Worm (Caenorhabditis elegans) whole organism, young adult: ENCODE results near the gene mma-1.

Experiments used
- B0019.2 ChIP-seq: fragments of 200-800 bp; sonication (Bioruptor generic); conservative IDR thresholded peaks from 2 replicates; pipeline ENCODE4 v1.3.6; 2022; ENCODE audit warnings: missing genetic modification reagents, missing genetic modification characterization, missing compliant biosample characterization
- B0035.1 ChIP-seq: sonication (generic microtip); optimal IDR thresholded peaks from 2 replicates; lab custom pipeline; 2016; ENCODE audit warnings: missing genetic modification characterization, mild to moderate bottlenecking, missing compliant biosample characterization, missing genotype, missing genetic modification reagents
- B0261.1 ChIP-seq: sonication (generic microtip); optimal IDR thresholded peaks from 2 replicates; lab custom pipeline; 2016; ENCODE audit warnings: mild to moderate bottlenecking, missing genetic modification characterization, moderate library complexity, missing compliant biosample characterization
- B0336.3 ChIP-seq: fragments of 200-800 bp; sonication (Bioruptor generic); IDR thresholded peaks from 2 replicates; pipeline ENCODE4 v1.3.6; 2022; ENCODE audit warnings: missing genetic modification characterization, missing compliant biosample characterization
- C17E4.6 ChIP-seq: fragments of 200-800 bp; sonication (Bioruptor generic); IDR thresholded peaks from 2 replicates; pipeline ENCODE4 v1.3.6; 2022; ENCODE audit warnings: missing genetic modification reagents, missing genetic modification characterization, missing compliant biosample characterization
- F22D6.2 ChIP-seq: sonication (generic microtip); optimal IDR thresholded peaks from 2 replicates; lab custom pipeline; 2016; ENCODE audit warnings: mild to moderate bottlenecking, missing genetic modification characterization, missing compliant biosample characterization
- F39B2.1 ChIP-seq: fragments of 200-800 bp; sonication (Bioruptor generic); IDR thresholded peaks from 2 replicates; pipeline ENCODE4 v1.3.6; 2022; ENCODE audit warnings: missing genetic modification reagents, missing genetic modification characterization, missing compliant biosample characterization
- F49E8.2 ChIP-seq: sonication (generic microtip); optimal IDR thresholded peaks from 3 replicates; lab custom pipeline; 2017; ENCODE audit warnings: missing genetic modification characterization, mild to moderate bottlenecking, missing compliant biosample characterization, antibody characterized with exemption, moderate library complexity; ENCODE audit not compliant: insufficient read depth
- F52B5.7 ChIP-seq: sonication (generic microtip); optimal IDR thresholded peaks from 2 replicates; lab custom pipeline; 2016; ENCODE audit warnings: mild to moderate bottlenecking, missing genetic modification characterization, missing compliant biosample characterization
- F57C9.4 ChIP-seq: sonication (generic microtip); optimal IDR thresholded peaks from 2 replicates; lab custom pipeline; 2017; ENCODE audit warnings: mild to moderate bottlenecking, missing genetic modification characterization, missing compliant biosample characterization
- K11D2.4 ChIP-seq: fragments of 200-800 bp; sonication (Bioruptor generic); IDR thresholded peaks from 2 replicates; pipeline ENCODE4 v1.3.6; 2022; ENCODE audit warnings: missing genetic modification reagents, missing genetic modification characterization, missing compliant biosample characterization
- T07F8.4 ChIP-seq: sonication (generic microtip); optimal IDR thresholded peaks from 2 replicates; lab custom pipeline; 2016; ENCODE audit warnings: mild to moderate bottlenecking, missing genetic modification characterization, moderate library complexity, missing compliant biosample characterization
- Y53F4B.3 ChIP-seq: fragments of 200-800 bp; sonication (Bioruptor generic); IDR thresholded peaks from 2 replicates; pipeline ENCODE4 v1.3.6; 2022; ENCODE audit warnings: missing genetic modification reagents, missing genetic modification characterization, missing compliant biosample characterization
- Y67H2A.10 ChIP-seq: fragments of 200-800 bp; sonication (Bioruptor generic); conservative IDR thresholded peaks from 2 replicates; pipeline ENCODE4 v1.3.6; 2022; ENCODE audit warnings: missing genetic modification reagents, missing genetic modification characterization, missing compliant biosample characterization
- Y79H2A.3 ChIP-seq: fragments of 200-800 bp; sonication (Bioruptor generic); conservative IDR thresholded peaks from 2 replicates; pipeline ENCODE4 v1.3.6; 2022; ENCODE audit warnings: missing genetic modification reagents, missing genetic modification characterization, missing compliant biosample characterization
- aptf-2 ChIP-seq: fragments of 200-800 bp; sonication (Bioruptor generic); conservative IDR thresholded peaks from 2 replicates; pipeline ENCODE4 v1.3.6; 2022; ENCODE audit warnings: missing genetic modification reagents, missing genetic modification characterization, missing compliant biosample characterization
- bed-1 ChIP-seq: fragments of 200-800 bp; sonication (Bioruptor generic); IDR thresholded peaks from 2 replicates; pipeline ENCODE4 v1.3.6; 2022; ENCODE audit warnings: missing genetic modification reagents, missing genetic modification characterization, missing compliant biosample characterization
- cebp-1 ChIP-seq, 2 experiments: fragments of 200-800 bp in 1 of 2; sonication (Bioruptor generic) in 1 of 2; sonication (generic microtip) in 1 of 2; IDR thresholded peaks in 1 of 2; optimal IDR thresholded peaks in 1 of 2; 2 replicates each; pipeline versions ENCODE4 v1.3.6 to Lab custom; 2017 to 2022; ENCODE audit warnings: missing compliant biosample characterization in 2 of 2, missing genetic modification characterization in 2 of 2, mild to moderate bottlenecking in 1 of 2, missing genetic modification reagents in 1 of 2, moderate library complexity in 1 of 2
- ceh-40 ChIP-seq: fragments of 200-800 bp; sonication (Bioruptor generic); IDR thresholded peaks from 2 replicates; pipeline ENCODE4 v1.3.6; 2022; ENCODE audit warnings: missing genetic modification characterization, missing compliant biosample characterization
- efl-1 ChIP-seq: fragments of 150-350 bp; optimal IDR thresholded peaks from 2 replicates; lab custom pipeline; 2014; ENCODE audit warnings: missing biosample characterization, missing genetic modification reagents, missing genetic modification characterization
- egl-18 ChIP-seq: fragments of 200-800 bp; sonication (Bioruptor generic); IDR thresholded peaks from 2 replicates; pipeline ENCODE4 v1.3.6; 2022; ENCODE audit warnings: missing genetic modification reagents, missing genetic modification characterization, missing compliant biosample characterization
- egrh-3 ChIP-seq: fragments of 200-800 bp; sonication (Bioruptor generic); IDR thresholded peaks from 2 replicates; pipeline ENCODE4 v1.3.6; 2022; ENCODE audit warnings: missing genetic modification reagents, missing genetic modification characterization, missing compliant biosample characterization
- gei-17 ChIP-seq: fragments of 200-800 bp; sonication (Bioruptor generic); optimal IDR thresholded peaks from 2 replicates; lab custom pipeline; 2018; ENCODE audit warnings: mild to moderate bottlenecking, missing genetic modification characterization, missing compliant biosample characterization
- hrde-1 ChIP-seq: sonication (generic microtip); optimal IDR thresholded peaks from 2 replicates; lab custom pipeline; 2016; ENCODE audit warnings: missing genetic modification characterization, mild to moderate bottlenecking, missing compliant biosample characterization, moderate library complexity, missing genotype, missing genetic modification reagents, borderline replicate concordance
- let-526 ChIP-seq: fragments of 200-800 bp; sonication (Bioruptor generic); IDR thresholded peaks from 2 replicates; pipeline ENCODE4 v1.3.6; 2022; ENCODE audit warnings: missing genetic modification reagents, missing genetic modification characterization, missing compliant biosample characterization
- lsy-27 ChIP-seq: sonication (generic microtip); optimal IDR thresholded peaks from 2 replicates; lab custom pipeline; 2017; ENCODE audit warnings: missing genetic modification characterization, mild to moderate bottlenecking, missing compliant biosample characterization, antibody characterized with exemption, missing genotype, borderline replicate concordance; ENCODE audit not compliant: insufficient read depth
- mcd-1 ChIP-seq: fragments of 200-800 bp; sonication (Bioruptor generic); IDR thresholded peaks from 2 replicates; pipeline ENCODE4 v1.3.6; 2022; ENCODE audit warnings: missing genetic modification reagents, missing genetic modification characterization, missing compliant biosample characterization
- nfya-2 ChIP-seq: fragments of 200-800 bp; sonication (Bioruptor generic); IDR thresholded peaks from 2 replicates; pipeline ENCODE4 v1.3.6; 2022; ENCODE audit warnings: missing genetic modification reagents, missing genetic modification characterization, missing compliant biosample characterization
- nhr-179 ChIP-seq: sonication (generic microtip); optimal IDR thresholded peaks from 2 replicates; lab custom pipeline; 2016; ENCODE audit warnings: mild to moderate bottlenecking, missing genetic modification characterization, missing compliant biosample characterization
- nhr-27 ChIP-seq: fragments of 200-800 bp; sonication (Bioruptor generic); optimal IDR thresholded peaks from 2 replicates; lab custom pipeline; 2018; ENCODE audit warnings: mild to moderate bottlenecking, missing genetic modification characterization, moderate library complexity, missing compliant biosample characterization
- nhr-90 ChIP-seq: sonication (generic microtip); optimal IDR thresholded peaks from 2 replicates; lab custom pipeline; 2016; ENCODE audit warnings: missing genotype, mild to moderate bottlenecking, missing genetic modification characterization, missing compliant biosample characterization
- pbrm-1 ChIP-seq: fragments of 200-800 bp; sonication (Bioruptor generic); IDR thresholded peaks from 2 replicates; pipeline ENCODE4 v1.3.6; 2022; ENCODE audit warnings: missing genetic modification reagents, missing genetic modification characterization, missing compliant biosample characterization
- rcor-1 ChIP-seq: fragments of 200-800 bp; sonication (Bioruptor generic); IDR thresholded peaks from 2 replicates; pipeline ENCODE4 v1.3.6; 2022; ENCODE audit warnings: missing genetic modification reagents, missing genetic modification characterization, missing compliant biosample characterization
- rpc-1 ChIP-seq, 2 experiments: fragments of 150-350 bp in 1 of 2; sonication (generic microtip) in 1 of 2; optimal IDR thresholded peaks; 2 replicates each; lab custom pipeline; 2014 to 2018; ENCODE audit warnings: missing biosample characterization in 1 of 2, missing genetic modification characterization in 1 of 2, missing genetic modification reagents in 1 of 2, missing genotype in 1 of 2
- sdz-38 ChIP-seq: sonication (generic microtip); optimal IDR thresholded peaks from 2 replicates; lab custom pipeline; 2016; ENCODE audit warnings: missing genotype, missing genetic modification characterization, missing compliant biosample characterization
- snpc-1.1 ChIP-seq: sonication (generic microtip); optimal IDR thresholded peaks from 2 replicates; lab custom pipeline; 2017; ENCODE audit warnings: missing genetic modification characterization, mild to moderate bottlenecking, missing compliant biosample characterization, antibody characterized with exemption, moderate library complexity, missing genotype, missing genetic modification reagents; ENCODE audit not compliant: insufficient read depth
- snpc-1.3 ChIP-seq: sonication (generic microtip); optimal IDR thresholded peaks from 2 replicates; lab custom pipeline; 2017; ENCODE audit warnings: missing genetic modification characterization, mild to moderate bottlenecking, missing compliant biosample characterization, antibody characterized with exemption, moderate library complexity, missing genotype, missing genetic modification reagents; ENCODE audit not compliant: insufficient read depth
- unc-130 ChIP-seq: sonication (generic microtip); optimal IDR thresholded peaks from 2 replicates; lab custom pipeline; 2016; ENCODE audit warnings: missing genetic modification reagents, missing genetic modification characterization, missing compliant biosample characterization
- ztf-18 ChIP-seq: sonication (generic microtip); optimal IDR thresholded peaks from 2 replicates; lab custom pipeline; 2016; ENCODE audit warnings: missing genotype, mild to moderate bottlenecking, missing genetic modification characterization, missing compliant biosample characterization
- ztf-26 ChIP-seq: sonication (generic microtip); optimal IDR thresholded peaks from 2 replicates; lab custom pipeline; 2017; ENCODE audit warnings: missing genetic modification characterization, missing compliant biosample characterization

Gene mma-1

DNA sequence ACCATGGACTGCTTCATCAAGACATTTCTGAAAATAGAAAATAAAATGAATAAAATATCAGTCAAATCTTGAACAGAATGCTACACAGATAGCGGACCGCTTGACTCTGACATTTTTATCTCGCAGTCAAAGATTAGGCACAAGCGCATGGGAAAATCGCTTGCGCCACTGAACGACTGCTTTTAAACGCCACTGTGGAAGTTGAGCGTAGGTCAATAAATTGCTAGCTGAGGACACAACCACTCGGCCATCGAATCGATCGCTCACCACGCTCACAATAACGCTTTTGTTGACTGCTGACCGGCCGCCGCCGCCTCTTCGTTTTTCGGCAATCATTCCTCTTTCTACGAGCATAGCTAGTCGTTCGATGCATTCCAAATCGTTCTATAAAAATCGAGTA, 699 bp upstream of the mma-1 start (continued):
- TF ChIP-seq efl-1 (GFP tag; lab: Kevin White, UChicago) (no peak), C17E4.6 (no peak), lsy-27 (tag; lab: Kevin White, UChicago) (no peak), T07F8.4 (tag; lab: Kevin White, UChicago) (peak; percentile 56), rpc-1 (optimal IDR thresholded peaks at IDR 0.05; lab: Kevin White, UChicago) (peak; percentile 64), rpc-1 (tag; optimal IDR thresholded peaks at IDR 0.05; lab: Kevin White, UChicago) (peak; percentile 78), F22D6.2 (tag; lab: Kevin White, UChicago) (no peak), ztf-26 (peak; percentile 45), B0035.1 (tag; lab: Kevin White, UChicago) (peak; percentile 68), let-526 (no peak), B0019.2 (GFP tag; lab: Robert Waterston, UW) (no peak), F52B5.7 (tag; lab: Kevin White, UChicago) (no peak), K11D2.4 (GFP tag; lab: Robert Waterston, UW) (no peak), B0261.1 (tag; lab: Kevin White, UChicago) (peak; percentile 74), bed-1 (GFP tag; lab: Robert Waterston, UW) (no peak), egrh-3 (GFP tag; lab: Robert Waterston, UW) (no peak), aptf-2 (GFP tag; lab: Robert Waterston, UW) (no peak), Y53F4B.3 (no peak)

DNA sequence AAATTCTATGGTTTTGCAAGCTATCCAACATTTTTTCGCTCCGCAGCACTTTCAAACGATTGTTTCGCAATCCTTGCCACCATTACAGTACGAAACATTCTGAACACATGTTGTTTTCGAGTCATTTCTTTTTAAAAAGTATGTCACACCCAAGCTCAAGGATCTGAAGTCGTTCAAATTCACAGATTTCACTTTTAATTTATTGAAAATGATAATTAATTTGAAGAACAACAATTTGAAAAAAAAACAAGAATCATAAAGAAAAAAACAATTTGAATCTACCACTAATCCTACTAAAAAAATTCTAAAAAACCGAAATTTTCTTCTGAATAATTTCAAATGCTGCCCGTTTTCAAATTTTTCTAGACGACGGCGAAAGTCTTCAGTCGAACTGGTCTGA, 3.7 kb downstream of the mma-1 start, which contains the start of gene C14C10.2:
Gene C14C10.2, minus strand, starts transcription at position 101 of the 400 bp plus-strand sequence.
- no peak for TF ChIP-seq F57C9.4 (tag; lab: Kevin White, UChicago)
- no peak for TF ChIP-seq F49E8.2 (tag; lab: Kevin White, UChicago)
- TF ChIP-seq cebp-1 (GFP tag; IDR thresholded peaks at IDR 0.05; lab: Robert Waterston, UW), result no peak
- peak; percentile 2 for TF ChIP-seq cebp-1 (tag; optimal IDR thresholded peaks at IDR 0.05; lab: Kevin White, UChicago)

DNA sequence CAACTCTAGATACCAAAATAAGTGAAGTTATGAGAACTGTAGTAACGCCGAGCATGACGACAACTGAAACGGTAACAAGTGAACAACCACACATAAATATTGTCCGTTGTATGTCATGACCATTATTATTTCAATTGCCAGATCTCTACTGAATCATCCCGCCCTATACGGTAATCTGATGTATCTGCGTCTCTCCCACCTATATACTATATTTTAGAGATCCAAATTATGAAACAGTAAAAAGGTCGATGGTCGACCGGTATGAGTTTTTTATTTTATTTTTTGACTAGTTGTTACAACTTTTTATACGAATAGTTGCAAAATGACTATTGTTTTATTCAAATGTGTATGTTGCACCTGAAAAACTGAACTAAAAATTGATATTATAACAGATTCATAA, 5.5 kb downstream of the mma-1 start, which contains the start of gene ttr-43:
Gene ttr-43, minus strand, starts transcription at position 101 of the 400 bp plus-strand sequence.
- no peak for TF ChIP-seq nfya-2 (GFP tag; lab: Robert Waterston, UW)

ce11 chrV:12588030-12588429, 8.1 kb downstream of the mma-1 start, which contains the start of gene C14C10.1:
C14C10.1 (plus strand) TSS chrV:12588330.
- TF ChIP-seq rcor-1, result no peak
- TF ChIP-seq ztf-18, result no peak
- no peak for TF ChIP-seq hrde-1 (tag; lab: Kevin White, UChicago)
- no peak for TF ChIP-seq nhr-27 (tag; lab: Kevin White, UChicago)
- TF ChIP-seq gei-17 (GFP tag; lab: Kevin White, UChicago), result no peak
- no peak for TF ChIP-seq unc-130
- no peak for TF ChIP-seq nhr-179 (tag; lab: Kevin White, UChicago)
- TF ChIP-seq ceh-40, result no peak

DNA sequence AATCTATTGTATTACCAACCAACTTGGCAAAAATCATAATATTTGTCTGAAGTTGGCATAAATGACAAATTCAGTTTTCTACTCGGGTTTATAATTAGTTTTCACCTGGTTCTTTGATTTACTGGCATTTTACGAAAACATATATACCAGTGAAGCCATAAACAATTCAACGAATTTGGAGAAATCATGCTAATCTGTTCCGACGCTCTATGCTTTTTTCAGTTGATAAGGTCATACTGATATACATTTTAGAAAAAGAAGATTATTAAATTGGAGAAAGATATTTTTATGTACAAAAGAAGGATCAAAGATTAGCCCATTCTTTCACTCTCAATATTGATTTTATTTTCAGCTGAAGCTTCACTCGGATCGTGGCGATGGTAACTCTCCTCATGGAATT, 9.3 kb downstream of the mma-1 start:
- TF ChIP-seq pbrm-1, result no peak
- no peak for TF ChIP-seq snpc-1.1 (tag; lab: Kevin White, UChicago)
- no peak for TF ChIP-seq mcd-1 (GFP tag; lab: Robert Waterston, UW)
- TF ChIP-seq sdz-38 (tag; lab: Kevin White, UChicago), result no peak
- TF ChIP-seq Y67H2A.10, result no peak
- TF ChIP-seq egl-18 (GFP tag; lab: Robert Waterston, UW), result no peak
- TF ChIP-seq F39B2.1 (GFP tag; lab: Robert Waterston, UW), result no peak
- no peak for TF ChIP-seq snpc-1.3 (tag; lab: Kevin White, UChicago)
- no peak for TF ChIP-seq B0336.3 (GFP tag; lab: Robert Waterston, UW)
- TF ChIP-seq rpc-1 (optimal IDR thresholded peaks at IDR 0.05; lab: Kevin White, UChicago), result no peak
- no peak for TF ChIP-seq rpc-1 (tag; optimal IDR thresholded peaks at IDR 0.05; lab: Kevin White, UChicago)
- no peak for TF ChIP-seq nhr-90
- TF ChIP-seq B0261.1 (tag; lab: Kevin White, UChicago), result no peak
- no peak for TF ChIP-seq Y79H2A.3 (GFP tag; lab: Robert Waterston, UW)
